Fruit fly (Drosophila melanogaster) whole organism, adult: ENCODE measurements around the gene Ir68a.

Experiments
- CG11617 ChIP-seq: fragments of 200-800 bp; sonication (Bioruptor generic); optimal IDR thresholded peaks from 2 replicates; lab custom pipeline; 2017; ENCODE audit warnings: mild to moderate bottlenecking, missing biosample characterization, missing genetic modification reagents, missing genetic modification characterization
- CG12768 ChIP-seq: fragments of 200-800 bp; sonication (Bioruptor generic); optimal IDR thresholded peaks from 2 replicates; lab custom pipeline; 2017; ENCODE audit warnings: missing biosample characterization, missing genetic modification characterization, mild to moderate bottlenecking, moderate library complexity, missing genetic modification reagents
- CG33017 ChIP-seq: fragments of 200-800 bp; sonication (Bioruptor generic); optimal IDR thresholded peaks from 2 replicates; lab custom pipeline; 2018; ENCODE audit warnings: missing biosample characterization, mild to moderate bottlenecking, missing genetic modification characterization, moderate library complexity
- CG5204 ChIP-seq: fragments of 200-800 bp; sonication (Bioruptor generic); optimal IDR thresholded peaks from 2 replicates; lab custom pipeline; 2016; ENCODE audit warnings: missing biosample characterization, missing genetic modification characterization
- CG7045 ChIP-seq: fragments of 200-800 bp; sonication (Bioruptor generic); optimal IDR thresholded peaks from 2 replicates; lab custom pipeline; 2017; ENCODE audit warnings: missing biosample characterization, mild to moderate bottlenecking, missing genetic modification characterization
- Clk ChIP-seq: fragments of 200-800 bp; sonication (Bioruptor generic); optimal IDR thresholded peaks from 2 replicates; lab custom pipeline; 2017; ENCODE audit warnings: missing biosample characterization, missing genetic modification characterization
- Mnt ChIP-seq: fragments of 200-800 bp; sonication (Bioruptor generic); optimal IDR thresholded peaks from 2 replicates; lab custom pipeline; 2016; ENCODE audit warnings: missing biosample characterization, mild to moderate bottlenecking, missing genetic modification characterization
- kay ChIP-seq: fragments of 200-800 bp; sonication (Bioruptor generic); peaks from one replicate; lab custom pipeline; 2016; ENCODE audit warnings: missing biosample characterization, missing genetic modification characterization, borderline replicate concordance
- pad ChIP-seq: fragments of 200-800 bp; sonication (Bioruptor generic); optimal IDR thresholded peaks from 3 replicates; lab custom pipeline; 2017; ENCODE audit warnings: missing biosample characterization, missing genetic modification characterization, mild to moderate bottlenecking, moderate library complexity, missing genetic modification reagents

DNA sequence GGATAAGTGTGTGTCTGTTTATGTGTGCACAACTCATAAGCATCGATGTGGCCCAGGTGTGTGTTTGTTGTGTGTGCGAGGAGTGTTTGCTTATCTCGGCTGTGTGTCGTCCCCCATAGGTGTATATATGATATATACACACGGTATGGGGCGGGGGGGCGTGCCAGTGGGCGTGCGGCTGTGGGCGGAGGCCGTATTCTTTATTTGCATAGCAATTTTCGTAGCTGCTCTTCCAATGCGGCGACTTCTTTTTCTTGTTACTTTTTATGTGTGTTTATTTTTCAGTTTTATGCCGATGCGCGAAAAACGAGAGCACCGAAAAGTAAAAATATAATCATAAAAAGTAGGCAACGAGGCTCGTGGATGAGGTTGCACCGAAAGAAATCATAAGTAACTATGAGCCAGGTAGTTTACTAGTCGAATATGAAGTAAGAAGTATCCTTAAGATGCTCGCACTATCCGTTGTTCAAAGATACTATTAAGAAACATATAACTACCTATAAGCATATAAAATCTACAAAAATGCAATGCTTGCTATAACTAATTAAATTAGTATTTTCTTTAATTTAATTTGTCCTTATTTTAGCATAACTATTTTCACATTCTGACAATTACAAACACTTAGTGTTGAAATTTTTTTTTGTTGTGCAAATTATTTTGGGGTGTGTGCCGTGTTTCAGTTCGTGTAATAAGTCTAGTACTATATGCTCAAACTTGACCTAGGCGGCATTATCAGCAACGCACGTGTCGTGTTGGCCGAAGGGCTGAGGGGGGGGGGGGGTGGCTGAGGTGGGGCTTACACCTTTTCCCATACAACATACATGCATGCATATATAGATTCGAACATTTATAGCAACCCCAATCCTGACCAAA lies 42.7 kb upstream of the Ir68a start:
- TF ChIP-seq CG7045 (GFP tag; lab: Kevin White, UChicago) (no peak), Clk (GFP tag; lab: Kevin White, UChicago) (no peak), CG12768 (GFP tag; lab: Kevin White, UChicago) (no peak), Mnt (GFP tag; lab: Kevin White, UChicago) (no peak), CG11617 (GFP tag; lab: Kevin White, UChicago) (peak; percentile 7), kay (no peak), pad (GFP tag; lab: Kevin White, UChicago) (no peak), CG5204 (no peak), CG33017 (tag; lab: Kevin White, UChicago) (peak; percentile 4)
